Worm (Caenorhabditis elegans): Measurements from ENCODE around the gene T20F7.3.

Gene T20F7.3

ce11 chrX:16891683-16892082 lies 31.5 kb downstream of the T20F7.3 start, which contains the start of gene F39F10.3:
F39F10.3 (plus strand) TSS chrX:16891983.
- TF ChIP-seq F57C9.4 (tag; optimal IDR thresholded peaks at IDR 0.05), result no peak
- TF ChIP-seq tlf-1 (GFP tag; optimal IDR thresholded peaks at IDR 0.05), result no peak

ce11 chrX:16893767-16894166 lies 33.6 kb downstream of the T20F7.3 start:
- TF ChIP-seq mcd-1 (GFP tag; IDR thresholded peaks at IDR 0.05), result 0 out of 2 replicates have a peak, but pooled peaks have one; percentile 34
- peak; percentile 69 for TF ChIP-seq dox-1 (GFP tag; IDR thresholded peaks at IDR 0.05)
- peak; percentile 46 for TF ChIP-seq lin-26 (GFP tag; IDR thresholded peaks at IDR 0.05)
- peak; percentile 48; the same call in 1 of the 2 replicates for TF ChIP-seq pbrm-1 (GFP tag; IDR thresholded peaks at IDR 0.05)
- no peak for TF ChIP-seq madf-3 (GFP tag; IDR thresholded peaks at IDR 0.05)
- no peak for TF ChIP-seq mes-4 (tag; optimal IDR thresholded peaks at IDR 0.05)
- TF ChIP-seq hsf-1 (GFP tag; IDR thresholded peaks at IDR 0.05), result 0 out of 2 replicates have a peak, but pooled peaks have one; percentile 37
- 0 out of 2 replicates have a peak, but pooled peaks have one; percentile 30 for TF ChIP-seq nfyb-1 (GFP tag; IDR thresholded peaks at IDR 0.05)
- peak; percentile 81 for TF ChIP-seq zfh-2 (GFP tag; conservative IDR thresholded peaks at IDR 0.05)
- peak; percentile 30 for TF ChIP-seq ztf-18 (tag; optimal IDR thresholded peaks at IDR 0.05)
- peak; percentile 17 for TF ChIP-seq fkh-3 (tag; optimal IDR thresholded peaks at IDR 0.05)
- TF ChIP-seq rec-8 (tag; optimal IDR thresholded peaks at IDR 0.05), result peak in 1 of 2 experiments; percentile 42
- TF ChIP-seq ceh-58 (GFP tag; IDR thresholded peaks at IDR 0.05), result no peak
- 0 out of 2 replicates have a peak, but pooled peaks have one; percentile 34 for TF ChIP-seq ztf-25 (GFP tag; IDR thresholded peaks at IDR 0.05)
- no peak for TF ChIP-seq cebp-1 (GFP tag; IDR thresholded peaks at IDR 0.05)
- no peak for TF ChIP-seq cebp-1 (tag; optimal IDR thresholded peaks at IDR 0.05)
- TF ChIP-seq rpc-1 (optimal IDR thresholded peaks at IDR 0.05), result peak; percentile 48
- TF ChIP-seq rpc-1 (tag; optimal IDR thresholded peaks at IDR 0.05), result peak; percentile 76
- 0 out of 2 replicates have a peak, but pooled peaks have one; percentile 31 for TF ChIP-seq B0336.3 (GFP tag; IDR thresholded peaks at IDR 0.05)
- TF ChIP-seq chd-7 (tag; optimal IDR thresholded peaks at IDR 0.05), result no peak
- no peak for TF ChIP-seq F39B2.1 (GFP tag; IDR thresholded peaks at IDR 0.05)
- no peak for TF ChIP-seq lin-35 (GFP tag; optimal IDR thresholded peaks at IDR 0.05)
- peak; percentile 45 for TF ChIP-seq hrde-1 (tag; optimal IDR thresholded peaks at IDR 0.05; ENCODE audit: borderline replicate concordance)
- TF ChIP-seq snpc-1.1 (tag; optimal IDR thresholded peaks at IDR 0.05; ENCODE audit: insufficient read depth), result no peak
- TF ChIP-seq hmg-1.2 (GFP tag; IDR thresholded peaks at IDR 0.05), result peak; percentile 51
- TF ChIP-seq tbp1 (GFP tag; optimal IDR thresholded peaks at IDR 0.05), result peak; percentile 88
- peak; percentile 73 for TF ChIP-seq B0261.1 (tag; optimal IDR thresholded peaks at IDR 0.05)
- 0 out of 2 replicates have a peak, but pooled peaks have one; percentile 19 for TF ChIP-seq egl-44 (GFP tag; IDR thresholded peaks at IDR 0.05)
- TF ChIP-seq F55B11.4 (tag; optimal IDR thresholded peaks at IDR 0.05; ENCODE audit: borderline replicate concordance, insufficient read depth), result no peak
- peak; percentile 18 for TF ChIP-seq nhr-90 (tag; optimal IDR thresholded peaks at IDR 0.05)
- TF ChIP-seq him-1 (tag; optimal IDR thresholded peaks at IDR 0.05), result peak; percentile 65
- no peak for TF ChIP-seq snpc-4 (GFP tag; optimal IDR thresholded peaks at IDR 0.05)
- peak in 1 of 4 experiments; percentile 69 for TF ChIP-seq snpc-4 (tag; optimal IDR thresholded peaks at IDR 0.05)
- TF ChIP-seq D2030.7 (GFP tag; IDR thresholded peaks at IDR 0.05), result peak; percentile 82
- no peak for TF ChIP-seq nfya-2 (GFP tag; IDR thresholded peaks at IDR 0.05)
- peak; percentile 34; the same call in 1 of the 2 replicates for TF ChIP-seq rcor-1 (GFP tag; IDR thresholded peaks at IDR 0.05)
- peak; percentile 46; the same call in 1 of the 2 replicates for TF ChIP-seq egrh-3 (GFP tag; IDR thresholded peaks at IDR 0.05)
- no peak for TF ChIP-seq hlh-26 (GFP tag; conservative IDR thresholded peaks at IDR 0.05)
